Fruit fly (Drosophila melanogaster) whole organism, adult: ENCODE results near the gene CG14100.

Source experiments
- CG12768 ChIP-seq: fragments of 200-800 bp; sonication (Bioruptor generic); optimal IDR thresholded peaks from 2 replicates; lab custom pipeline; 2017; ENCODE audit warnings: missing biosample characterization, missing genetic modification characterization, mild to moderate bottlenecking, moderate library complexity, missing genetic modification reagents
- CG1620 ChIP-seq: fragments of 200-800 bp; sonication (Bioruptor generic); optimal IDR thresholded peaks from 2 replicates; lab custom pipeline; 2016; ENCODE audit warnings: missing biosample characterization, missing genetic modification characterization
- CG33017 ChIP-seq: fragments of 200-800 bp; sonication (Bioruptor generic); optimal IDR thresholded peaks from 2 replicates; lab custom pipeline; 2018; ENCODE audit warnings: missing biosample characterization, mild to moderate bottlenecking, missing genetic modification characterization, moderate library complexity
- CG7045 ChIP-seq: fragments of 200-800 bp; sonication (Bioruptor generic); optimal IDR thresholded peaks from 2 replicates; lab custom pipeline; 2017; ENCODE audit warnings: missing biosample characterization, mild to moderate bottlenecking, missing genetic modification characterization
- CG7101 ChIP-seq: fragments of 200-800 bp; sonication (Bioruptor generic); optimal IDR thresholded peaks from 2 replicates; lab custom pipeline; 2018; ENCODE audit warnings: missing biosample characterization, mild to moderate bottlenecking, missing genetic modification characterization, moderate library complexity
- Clk ChIP-seq: fragments of 200-800 bp; sonication (Bioruptor generic); optimal IDR thresholded peaks from 2 replicates; lab custom pipeline; 2017; ENCODE audit warnings: missing biosample characterization, missing genetic modification characterization
- Crg-1 ChIP-seq: fragments of 200-800 bp; sonication (Bioruptor generic); optimal IDR thresholded peaks from 2 replicates; lab custom pipeline; 2016; ENCODE audit warnings: missing biosample characterization, missing genetic modification characterization
- Hr96 ChIP-seq: fragments of 200-800 bp; sonication (Bioruptor generic); optimal IDR thresholded peaks from 2 replicates; lab custom pipeline; 2016; ENCODE audit warnings: missing biosample characterization, missing genetic modification characterization
- Mnt ChIP-seq: fragments of 200-800 bp; sonication (Bioruptor generic); optimal IDR thresholded peaks from 2 replicates; lab custom pipeline; 2016; ENCODE audit warnings: missing biosample characterization, mild to moderate bottlenecking, missing genetic modification characterization
- cic ChIP-seq: fragments of 200-800 bp; sonication (Bioruptor generic); optimal IDR thresholded peaks from 2 replicates; lab custom pipeline; 2017; ENCODE audit warnings: missing biosample characterization, mild to moderate bottlenecking, missing genetic modification characterization, moderate library complexity
- kay ChIP-seq: fragments of 200-800 bp; sonication (Bioruptor generic); peaks from one replicate; lab custom pipeline; 2016; ENCODE audit warnings: missing biosample characterization, missing genetic modification characterization, borderline replicate concordance
- ovo ChIP-seq: fragments of 200-800 bp; sonication (Bioruptor generic); optimal IDR thresholded peaks from 2 replicates; lab custom pipeline; 2016; ENCODE audit warnings: missing biosample characterization, missing genetic modification characterization
- pad ChIP-seq: fragments of 200-800 bp; sonication (Bioruptor generic); optimal IDR thresholded peaks from 3 replicates; lab custom pipeline; 2017; ENCODE audit warnings: missing biosample characterization, missing genetic modification characterization, mild to moderate bottlenecking, moderate library complexity, missing genetic modification reagents
- toe ChIP-seq: fragments of 200-800 bp; sonication (Bioruptor generic); optimal IDR thresholded peaks from 2 replicates; lab custom pipeline; 2016; ENCODE audit warnings: missing biosample characterization, missing genetic modification characterization

dm6 chr3L:19618072-19618958 is 28.0 kb upstream of the CG14100 start, which contains the start of gene asf1:
- TF ChIP-seq CG33017 (tag; lab: Kevin White, UChicago) = no peak
- TF ChIP-seq pad (GFP tag; lab: Kevin White, UChicago) = no peak
- peak; percentile 2 for TF ChIP-seq ovo (GFP tag; lab: Kevin White, UChicago)
- TF ChIP-seq Mnt (GFP tag; lab: Kevin White, UChicago) = peak; percentile 23
- TF ChIP-seq CG1620 (GFP tag; lab: Kevin White, UChicago) = no peak
- TF ChIP-seq kay (GFP tag; lab: Kevin White, UChicago) = no peak
- TF ChIP-seq CG12768 (GFP tag; lab: Kevin White, UChicago) = no peak
- no peak for TF ChIP-seq toe
- TF ChIP-seq Clk = no peak
- no peak for TF ChIP-seq Hr96
- TF ChIP-seq CG7101 (tag; lab: Kevin White, UChicago) = peak; percentile 15
- TF ChIP-seq CG7045 = no peak
- peak; percentile 46 for TF ChIP-seq cic (GFP tag; lab: Kevin White, UChicago)
- peak; percentile 9 for TF ChIP-seq Crg-1
